Worm (Caenorhabditis elegans): Measurements from ENCODE around the gene str-188.

The str-188 gene

DNA sequence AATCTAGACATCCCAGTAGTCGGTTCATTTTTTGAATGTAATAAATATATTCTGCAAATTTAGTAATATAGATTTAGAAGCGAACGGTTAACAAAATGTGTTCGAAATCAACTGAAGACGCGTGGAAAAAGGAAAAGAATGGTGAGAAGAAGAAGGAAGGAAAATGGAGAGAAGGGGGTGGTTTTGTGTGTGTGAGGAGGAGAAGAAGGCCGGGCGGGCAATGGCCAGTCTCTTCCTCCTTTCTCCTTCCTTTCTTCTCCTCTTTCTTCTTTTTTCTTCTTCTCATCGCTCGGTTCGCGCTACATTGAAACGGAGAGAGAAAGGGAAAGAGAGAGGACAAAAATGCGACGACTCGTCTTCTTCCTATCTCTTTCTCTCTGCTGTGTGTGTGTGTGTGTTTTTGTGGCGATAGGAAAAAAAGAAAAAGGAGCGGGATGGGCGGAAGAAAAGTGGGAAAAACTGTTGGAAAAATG is 24.4 kb upstream of the str-188 start, which contains the start of gene ztf-9:
ztf-9 (minus strand) TSS at position 51 of the 473 bp plus-strand sequence.
- TF ChIP-seq klf-2 (GFP tag; conservative IDR thresholded peaks at IDR 0.05) (no peak), flt-1 (GFP tag; IDR thresholded peaks at IDR 0.05) (peak; percentile 50; the same call in 1 of the 2 replicates), ztf-29 (GFP tag; IDR thresholded peaks at IDR 0.05) (0 out of 2 replicates have a peak, but pooled peaks have one; percentile 30), ztf-23 (GFP tag; IDR thresholded peaks at IDR 0.05) (0 out of 2 replicates have a peak, but pooled peaks have one; percentile 43), T22C8.4 (GFP tag; IDR thresholded peaks at IDR 0.05) (no peak), med-1 (GFP tag; optimal IDR thresholded peaks at IDR 0.05; ENCODE audit: insufficient read depth) (no peak)

DNA sequence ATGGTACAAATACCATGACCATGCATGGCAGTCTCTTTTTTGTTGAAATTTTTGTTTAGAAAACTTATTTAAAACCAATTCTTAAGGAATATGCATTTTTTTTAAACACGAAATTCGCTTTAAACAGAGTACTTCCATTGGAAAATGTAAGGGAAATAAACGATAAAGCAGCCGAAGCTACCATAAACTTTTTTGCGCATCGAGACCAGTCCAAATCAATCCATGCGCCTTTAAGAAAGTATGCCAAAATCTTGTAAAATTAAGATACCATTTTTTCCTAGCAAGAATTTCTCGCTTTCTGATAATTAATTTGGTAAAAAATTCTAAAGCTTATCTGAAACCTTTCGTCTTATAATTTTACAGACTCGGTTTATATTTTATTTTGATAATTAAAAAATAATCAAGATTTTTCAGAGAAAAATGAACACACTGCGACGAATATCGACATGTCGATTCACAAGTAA is 23.8 kb upstream of the str-188 start, which contains the start of gene ZK287.7:
ZK287.7 (plus strand) TSS at position 414 of the 464 bp plus-strand sequence.
- no peak for TF ChIP-seq med-1 (GFP tag; optimal IDR thresholded peaks at IDR 0.05; ENCODE audit: insufficient read depth)
- TF ChIP-seq flt-1 (GFP tag; IDR thresholded peaks at IDR 0.05), result no peak
- TF ChIP-seq cog-1 (tag; optimal IDR thresholded peaks at IDR 0.05), result no peak
- TF ChIP-seq ztf-29 (GFP tag; IDR thresholded peaks at IDR 0.05), result no peak

DNA sequence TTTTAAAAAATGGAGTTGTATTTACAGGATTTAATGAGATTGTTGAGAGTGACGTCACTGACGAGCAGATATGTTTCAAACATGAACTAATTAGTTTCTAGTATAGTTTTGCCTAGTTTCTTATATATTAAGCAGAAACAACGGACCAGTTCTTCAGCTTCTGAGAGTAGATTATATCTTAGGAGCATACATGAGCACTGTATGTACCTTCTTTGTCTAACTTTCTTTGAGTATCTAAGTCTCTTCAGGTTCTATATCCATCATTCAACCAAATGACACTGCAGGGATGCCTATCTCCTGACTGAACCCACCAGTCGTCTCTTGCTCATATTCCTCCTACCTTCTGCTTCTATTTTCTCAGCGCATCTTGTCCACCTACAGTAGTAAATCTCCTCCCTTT is 19.8 kb upstream of the str-188 start, which contains the start of gene her-1:
her-1 (plus strand) TSS at position 301 of the 400 bp plus-strand sequence.
- TF ChIP-seq ztf-23 (GFP tag; IDR thresholded peaks at IDR 0.05) (no peak), T22C8.4 (GFP tag; IDR thresholded peaks at IDR 0.05) (no peak), med-1 (GFP tag; optimal IDR thresholded peaks at IDR 0.05; ENCODE audit: insufficient read depth) (no peak), tab-1 (GFP tag; IDR thresholded peaks at IDR 0.05) (no peak), cog-1 (tag; optimal IDR thresholded peaks at IDR 0.05) (no peak), flt-1 (GFP tag; IDR thresholded peaks at IDR 0.05) (no peak), ref-1 (GFP tag; conservative IDR thresholded peaks at IDR 0.05) (no peak), klf-2 (GFP tag; conservative IDR thresholded peaks at IDR 0.05) (no peak), ztf-29 (GFP tag; IDR thresholded peaks at IDR 0.05) (no peak)

DNA sequence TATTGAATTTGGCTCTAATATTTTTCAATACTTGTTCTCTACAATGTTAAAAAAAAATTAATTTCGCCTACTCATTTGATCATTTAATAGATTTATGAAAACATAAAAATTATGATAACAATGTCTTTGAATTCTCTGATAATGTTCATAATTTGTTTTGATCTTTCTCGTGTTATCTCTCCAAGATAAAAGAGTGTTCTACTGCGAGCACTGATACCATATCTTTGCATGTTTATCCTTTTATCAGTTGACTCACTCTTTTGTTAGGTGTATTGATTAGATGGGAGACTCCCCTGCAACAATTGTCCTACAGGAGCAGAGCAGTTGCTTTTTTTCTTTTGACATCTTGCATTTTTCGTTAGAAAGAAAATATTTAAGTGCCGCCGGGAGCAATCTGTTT is 17.3 kb upstream of the str-188 start:
- TF ChIP-seq klf-2 (GFP tag; conservative IDR thresholded peaks at IDR 0.05), result no peak
- no peak for TF ChIP-seq med-1 (GFP tag; optimal IDR thresholded peaks at IDR 0.05; ENCODE audit: insufficient read depth)
- no peak for TF ChIP-seq cog-1 (tag; optimal IDR thresholded peaks at IDR 0.05)
- TF ChIP-seq flt-1 (GFP tag; IDR thresholded peaks at IDR 0.05), result no peak
- no peak for TF ChIP-seq ztf-23 (GFP tag; IDR thresholded peaks at IDR 0.05)
- no peak for TF ChIP-seq tab-1 (GFP tag; IDR thresholded peaks at IDR 0.05)

DNA sequence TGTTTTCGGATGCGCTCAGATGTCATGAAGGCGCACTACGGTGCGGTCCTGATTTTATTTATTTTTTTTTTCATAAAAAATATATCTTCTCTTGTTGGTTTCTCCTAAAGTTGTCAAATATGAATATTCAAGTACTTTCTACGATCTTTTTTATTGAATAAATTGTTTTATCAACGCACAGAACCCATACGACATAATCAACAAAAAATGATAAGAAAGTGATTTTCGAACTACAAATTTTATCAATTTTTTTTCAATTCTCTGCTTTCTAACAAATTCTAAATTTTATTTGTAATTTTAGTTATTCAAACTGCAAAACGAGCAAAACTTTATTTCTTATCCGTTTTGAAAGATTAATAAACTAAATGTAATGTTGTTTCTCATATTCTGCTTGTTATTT is 14.6 kb upstream of the str-188 start:
- TF ChIP-seq ref-1 (GFP tag; conservative IDR thresholded peaks at IDR 0.05) (no peak), ztf-23 (GFP tag; IDR thresholded peaks at IDR 0.05) (no peak), tab-1 (GFP tag; IDR thresholded peaks at IDR 0.05) (no peak), T22C8.4 (GFP tag; IDR thresholded peaks at IDR 0.05) (no peak), ztf-29 (GFP tag; IDR thresholded peaks at IDR 0.05) (no peak), flt-1 (GFP tag; IDR thresholded peaks at IDR 0.05) (no peak), med-1 (GFP tag; optimal IDR thresholded peaks at IDR 0.05; ENCODE audit: insufficient read depth) (no peak), cog-1 (tag; optimal IDR thresholded peaks at IDR 0.05) (no peak), klf-2 (GFP tag; conservative IDR thresholded peaks at IDR 0.05) (no peak)

DNA sequence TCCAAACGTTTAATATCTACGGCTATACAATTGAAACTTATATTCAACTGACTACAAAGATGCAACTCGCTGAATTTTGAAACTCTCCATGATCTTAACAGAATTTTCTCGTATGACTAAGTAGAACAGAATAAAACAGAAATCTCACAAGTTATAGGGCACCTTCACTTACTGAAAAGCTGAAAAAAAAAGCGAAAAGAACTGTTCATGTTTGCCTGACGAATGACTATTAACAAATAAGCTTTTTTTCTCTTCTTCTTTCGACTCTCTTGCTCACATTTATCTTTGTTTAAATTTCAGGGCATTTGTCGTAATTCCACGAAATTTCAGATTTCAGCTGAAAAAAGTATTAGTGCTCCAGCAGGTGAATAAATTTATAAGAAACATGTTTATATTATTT is 13.7 kb upstream of the str-188 start, which contains the start of gene xbx-6:
xbx-6 (plus strand) TSS at position 301 of the 400 bp plus-strand sequence.
- TF ChIP-seq ztf-23 (GFP tag; IDR thresholded peaks at IDR 0.05), result no peak
- no peak for TF ChIP-seq ztf-29 (GFP tag; IDR thresholded peaks at IDR 0.05)
- no peak for TF ChIP-seq flt-1 (GFP tag; IDR thresholded peaks at IDR 0.05)
- TF ChIP-seq klf-2 (GFP tag; conservative IDR thresholded peaks at IDR 0.05), result no peak

DNA sequence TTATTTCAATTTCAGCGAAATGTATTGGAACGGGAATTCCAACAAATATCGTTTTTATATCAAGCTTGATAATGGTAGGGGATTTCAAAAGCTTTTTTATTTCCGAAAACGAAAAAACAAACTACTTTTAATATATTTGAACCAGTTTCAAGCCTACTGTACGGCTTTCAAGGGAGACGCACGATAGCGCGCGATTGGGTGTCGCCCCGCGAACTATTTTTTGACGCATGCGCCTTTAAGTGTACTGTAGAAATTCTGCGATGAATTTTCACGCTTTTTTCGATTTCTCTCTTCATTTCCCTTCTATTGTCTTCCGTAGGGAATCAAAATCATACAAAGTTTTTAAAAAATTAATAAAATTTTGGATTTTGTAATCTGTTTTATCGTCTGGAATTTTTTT is 12.9 kb upstream of the str-188 start:
- TF ChIP-seq med-1 (GFP tag; optimal IDR thresholded peaks at IDR 0.05; ENCODE audit: insufficient read depth) (no peak), cog-1 (tag; optimal IDR thresholded peaks at IDR 0.05) (no peak), ref-1 (GFP tag; conservative IDR thresholded peaks at IDR 0.05) (no peak), ztf-29 (GFP tag; IDR thresholded peaks at IDR 0.05) (no peak), tab-1 (GFP tag; IDR thresholded peaks at IDR 0.05) (no peak), flt-1 (GFP tag; IDR thresholded peaks at IDR 0.05) (no peak), T22C8.4 (GFP tag; IDR thresholded peaks at IDR 0.05) (no peak), klf-2 (GFP tag; conservative IDR thresholded peaks at IDR 0.05) (no peak), ztf-23 (GFP tag; IDR thresholded peaks at IDR 0.05) (no peak)

DNA sequence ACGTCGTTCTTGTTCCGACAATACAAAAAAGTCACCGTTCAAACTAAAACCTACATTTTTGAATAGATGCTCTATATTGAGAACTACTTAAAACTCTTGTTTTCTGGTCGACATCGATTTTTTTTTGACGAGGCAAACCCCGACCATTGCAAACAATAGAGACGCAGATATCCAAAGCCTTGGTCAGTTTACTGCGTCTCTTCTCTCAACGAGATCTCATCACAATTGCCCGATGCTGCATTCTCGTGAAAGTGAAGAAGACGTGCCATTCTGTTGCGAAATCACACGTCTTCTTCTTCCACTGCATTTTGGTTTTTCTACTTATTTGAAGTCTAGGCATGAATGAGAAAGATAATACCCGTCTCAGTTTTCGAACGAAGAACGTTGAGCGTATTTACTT is 12.1 kb upstream of the str-188 start:
- peak; percentile 41; the same call in 1 of the 2 replicates for TF ChIP-seq T22C8.4 (GFP tag; IDR thresholded peaks at IDR 0.05)
- TF ChIP-seq flt-1 (GFP tag; IDR thresholded peaks at IDR 0.05), result no peak
- TF ChIP-seq cog-1 (tag; optimal IDR thresholded peaks at IDR 0.05), result peak; percentile 8

DNA sequence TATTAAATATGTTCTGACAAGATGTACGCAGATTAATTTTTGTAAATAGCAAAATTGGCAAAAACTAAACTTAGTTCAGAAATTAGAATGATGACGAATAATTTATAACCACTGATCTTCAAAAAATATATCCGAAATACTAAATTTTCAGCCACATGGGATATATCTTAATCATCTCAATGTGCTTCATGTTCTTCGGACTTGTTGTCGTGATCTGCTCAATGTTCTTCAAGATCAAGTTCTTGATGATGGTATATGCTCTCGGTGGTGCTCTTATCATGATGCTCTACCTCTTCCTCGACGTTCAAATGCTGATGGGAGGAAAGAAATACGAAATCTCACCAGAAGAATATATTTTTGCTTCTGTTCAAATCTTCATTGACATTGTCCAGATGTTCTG is 9.9 kb upstream of the str-188 start:
- TF ChIP-seq med-1 (GFP tag; optimal IDR thresholded peaks at IDR 0.05; ENCODE audit: insufficient read depth) (no peak), cog-1 (tag; optimal IDR thresholded peaks at IDR 0.05) (no peak), ztf-29 (GFP tag; IDR thresholded peaks at IDR 0.05) (no peak), klf-2 (GFP tag; conservative IDR thresholded peaks at IDR 0.05) (no peak), tab-1 (GFP tag; IDR thresholded peaks at IDR 0.05) (no peak), ref-1 (GFP tag; conservative IDR thresholded peaks at IDR 0.05) (no peak), T22C8.4 (GFP tag; IDR thresholded peaks at IDR 0.05) (no peak), flt-1 (GFP tag; IDR thresholded peaks at IDR 0.05) (no peak), ztf-23 (GFP tag; IDR thresholded peaks at IDR 0.05) (no peak)

DNA sequence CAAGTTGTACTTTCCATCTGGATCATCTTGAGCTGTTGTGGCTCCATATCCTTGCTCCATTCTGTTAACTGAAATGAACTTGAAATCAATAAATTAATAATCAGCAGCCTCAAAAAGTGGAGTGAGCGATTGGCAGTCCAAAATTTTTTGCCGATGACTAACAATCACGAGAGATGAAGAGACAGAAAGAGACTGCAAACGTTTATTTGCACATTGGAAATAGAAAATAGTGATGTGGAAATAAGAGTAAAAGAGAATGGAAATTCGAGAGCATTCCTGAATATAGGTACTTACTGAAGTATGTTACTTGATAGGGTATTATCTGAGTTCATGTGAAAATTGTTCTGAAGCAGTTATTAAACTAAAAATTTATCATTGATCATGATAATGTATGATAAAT is 6.8 kb upstream of the str-188 start, which contains the start of gene tag-120:
tag-120 (minus strand) TSS at position 68 of the 400 bp plus-strand sequence.
- TF ChIP-seq ztf-29 (GFP tag; IDR thresholded peaks at IDR 0.05), result no peak
- TF ChIP-seq ztf-23 (GFP tag; IDR thresholded peaks at IDR 0.05), result no peak
- TF ChIP-seq cog-1 (tag; optimal IDR thresholded peaks at IDR 0.05), result no peak
- TF ChIP-seq flt-1 (GFP tag; IDR thresholded peaks at IDR 0.05), result no peak
- TF ChIP-seq T22C8.4 (GFP tag; IDR thresholded peaks at IDR 0.05), result no peak
- TF ChIP-seq tab-1 (GFP tag; IDR thresholded peaks at IDR 0.05), result no peak
- TF ChIP-seq ref-1 (GFP tag; conservative IDR thresholded peaks at IDR 0.05), result no peak
- no peak for TF ChIP-seq klf-2 (GFP tag; conservative IDR thresholded peaks at IDR 0.05)
- no peak for TF ChIP-seq med-1 (GFP tag; optimal IDR thresholded peaks at IDR 0.05; ENCODE audit: insufficient read depth)
